Worm (Caenorhabditis elegans) whole organism, midembryonic: ENCODE results near the gene K02D10.2.

Experiments used
- cog-1 ChIP-seq: sonication (generic microtip); optimal IDR thresholded peaks from 2 replicates; lab custom pipeline; 2016; ENCODE audit warnings: missing genetic modification characterization, missing compliant biosample characterization
- flt-1 ChIP-seq: fragments of 200-800 bp; sonication (Bioruptor generic); IDR thresholded peaks from 2 replicates; pipeline ENCODE4 v1.3.6; 2022; ENCODE audit warnings: missing genetic modification characterization, missing compliant biosample characterization
- klf-2 ChIP-seq: fragments of 200-800 bp; sonication (Bioruptor generic); conservative IDR thresholded peaks from 2 replicates; pipeline ENCODE4 v1.3.6; 2022; ENCODE audit warnings: missing genetic modification reagents, missing genetic modification characterization, missing compliant biosample characterization
- med-1 ChIP-seq: sonication (generic microtip); optimal IDR thresholded peaks from 2 replicates; lab custom pipeline; 2017; ENCODE audit warnings: missing genetic modification characterization, mild to moderate bottlenecking, missing compliant biosample characterization, antibody characterized with exemption, missing genetic modification reagents; ENCODE audit not compliant: insufficient read depth
- ref-1 ChIP-seq: fragments of 200-800 bp; sonication (Bioruptor generic); conservative IDR thresholded peaks from 2 replicates; pipeline ENCODE4 v1.3.6; 2022; ENCODE audit warnings: missing genetic modification reagents, missing genetic modification characterization, missing compliant biosample characterization
- tab-1 ChIP-seq: fragments of 200-800 bp; sonication (Bioruptor generic); IDR thresholded peaks from 2 replicates; pipeline ENCODE4 v1.3.6; 2022; ENCODE audit warnings: missing genetic modification characterization, missing compliant biosample characterization
- ztf-23 ChIP-seq: fragments of 200-800 bp; sonication (Bioruptor generic); IDR thresholded peaks from 2 replicates; pipeline ENCODE4 v1.3.6; 2022; ENCODE audit warnings: missing genetic modification reagents, missing genetic modification characterization, missing compliant biosample characterization
- ztf-29 ChIP-seq: fragments of 200-800 bp; sonication (Bioruptor generic); IDR thresholded peaks from 2 replicates; pipeline ENCODE4 v1.3.6; 2022; ENCODE audit warnings: missing genetic modification reagents, missing genetic modification characterization, missing compliant biosample characterization

ce11 chrIII:8773375-8773774 is 2.3 kb upstream of the K02D10.2 start:
- no peak for TF ChIP-seq med-1
- no peak for TF ChIP-seq flt-1
- TF ChIP-seq cog-1 (tag; lab: Kevin White, UChicago), result no peak
- no peak for TF ChIP-seq ref-1 (GFP tag; lab: Robert Waterston, UW)
- TF ChIP-seq klf-2 (GFP tag; lab: Robert Waterston, UW), result no peak
- no peak for TF ChIP-seq ztf-23 (GFP tag; lab: Robert Waterston, UW)
- no peak for TF ChIP-seq tab-1 (GFP tag; lab: Robert Waterston, UW)
- no peak for TF ChIP-seq ztf-29
